Worm (Caenorhabditis elegans) whole organism, L2 larva: ENCODE results near the gene osm-7.

Source experiments
- C34F6.9 ChIP-seq: fragments of 150-350 bp; optimal IDR thresholded peaks from 2 replicates; lab custom pipeline; 2014; ENCODE audit warnings: missing biosample characterization, missing genetic modification characterization
- F13H6.1 ChIP-seq: sonication (generic microtip); optimal IDR thresholded peaks from 2 replicates; lab custom pipeline; 2016; ENCODE audit warnings: missing genetic modification characterization, missing compliant biosample characterization
- Y55F3AM.14 ChIP-seq: fragments of 200-800 bp; sonication (Bioruptor generic); optimal IDR thresholded peaks from 2 replicates; lab custom pipeline; 2018; ENCODE audit warnings: mild to moderate bottlenecking, missing genetic modification characterization, missing compliant biosample characterization
- ZK546.5 ChIP-seq: sonication (generic microtip); optimal IDR thresholded peaks from 2 replicates; lab custom pipeline; 2017; ENCODE audit warnings: missing biosample characterization, missing genetic modification characterization
- alr-1 ChIP-seq: fragments of 150-350 bp; optimal IDR thresholded peaks from 2 replicates; lab custom pipeline; 2014; ENCODE audit warnings: missing biosample characterization, missing genetic modification characterization
- ama-1 ChIP-seq: fragments of 150-350 bp; optimal IDR thresholded peaks from 2 replicates; lab custom pipeline; 2018; ENCODE audit warnings: inconsistent platforms
- blmp-1 ChIP-seq: sonication (generic microtip); optimal IDR thresholded peaks from 2 replicates; lab custom pipeline; 2017; ENCODE audit warnings: missing genetic modification characterization, mild to moderate bottlenecking, missing compliant biosample characterization, antibody characterized with exemption, moderate library complexity; ENCODE audit not compliant: insufficient read depth
- ceh-16 ChIP-seq: fragments of 150-350 bp; optimal IDR thresholded peaks from 2 replicates; lab custom pipeline; 2014; ENCODE audit warnings: missing biosample characterization, missing genetic modification characterization
- ceh-82 ChIP-seq: fragments of 150-350 bp; optimal IDR thresholded peaks from 2 replicates; lab custom pipeline; 2014; ENCODE audit warnings: missing biosample characterization, missing genetic modification characterization
- dmd-4 ChIP-seq: sonication (generic microtip); optimal IDR thresholded peaks from 2 replicates; lab custom pipeline; 2017; ENCODE audit warnings: missing biosample characterization, missing genetic modification characterization
- elt-1 ChIP-seq: fragments of 150-350 bp; optimal IDR thresholded peaks from 2 replicates; lab custom pipeline; 2014; ENCODE audit warnings: missing biosample characterization, missing genetic modification characterization
- fos-1 ChIP-seq: fragments of 150-350 bp; optimal IDR thresholded peaks from 2 replicates; lab custom pipeline; 2014; ENCODE audit warnings: missing biosample characterization, missing genetic modification characterization
- gmeb-1 ChIP-seq: fragments of 150-350 bp; optimal IDR thresholded peaks from 2 replicates; lab custom pipeline; 2014; ENCODE audit warnings: missing biosample characterization, missing genetic modification characterization
- lin-11 ChIP-seq: fragments of 150-350 bp; sonication (generic microtip); optimal IDR thresholded peaks from 2 replicates; lab custom pipeline; 2014; ENCODE audit warnings: missing biosample characterization, missing genetic modification characterization, inconsistent platforms, mixed read lengths
- lin-13 ChIP-seq: fragments of 150-350 bp; optimal IDR thresholded peaks from 2 replicates; lab custom pipeline; 2014; ENCODE audit warnings: missing biosample characterization, missing genetic modification reagents, missing genetic modification characterization
- lin-39 ChIP-seq: fragments of 150-350 bp; optimal IDR thresholded peaks from 2 replicates; lab custom pipeline; 2014; ENCODE audit warnings: missing biosample characterization, missing genetic modification reagents, missing genetic modification characterization
- lsy-2 ChIP-seq, 2 experiments: fragments of 150-350 bp in 1 of 2; sonication (generic microtip) in 1 of 2; optimal IDR thresholded peaks; 2 replicates each; lab custom pipeline; 2014 to 2017; ENCODE audit warnings: missing biosample characterization in 2 of 2, missing genetic modification characterization in 2 of 2
- mab-5 ChIP-seq: fragments of 150-350 bp; optimal IDR thresholded peaks from 2 replicates; lab custom pipeline; 2014; ENCODE audit warnings: missing biosample characterization, missing genetic modification characterization
- mbf-1 ChIP-seq: sonication (generic microtip); optimal IDR thresholded peaks from 2 replicates; lab custom pipeline; 2017; ENCODE audit warnings: missing biosample characterization, missing genetic modification characterization
- mdl-1 ChIP-seq, 2 experiments: fragments of 150-350 bp in 1 of 2; sonication (generic microtip) in 1 of 2; optimal IDR thresholded peaks; 2 replicates each; lab custom pipeline; 2017; ENCODE audit warnings: missing biosample characterization in 2 of 2, missing genetic modification characterization in 2 of 2
- nhr-11 ChIP-seq: fragments of 150-350 bp; optimal IDR thresholded peaks from 2 replicates; lab custom pipeline; 2014; ENCODE audit warnings: missing biosample characterization, missing genetic modification characterization
- nhr-12 ChIP-seq: fragments of 150-350 bp; optimal IDR thresholded peaks from 2 replicates; lab custom pipeline; 2014; ENCODE audit warnings: missing biosample characterization, missing genetic modification characterization
- nhr-129 ChIP-seq: fragments of 150-350 bp; optimal IDR thresholded peaks from 2 replicates; lab custom pipeline; 2014; ENCODE audit warnings: missing biosample characterization, missing genetic modification characterization
- nhr-23 ChIP-seq: fragments of 150-350 bp; optimal IDR thresholded peaks from 2 replicates; lab custom pipeline; 2014; ENCODE audit warnings: missing biosample characterization, missing genetic modification reagents, missing genetic modification characterization
- nhr-237 ChIP-seq: fragments of 150-350 bp; optimal IDR thresholded peaks from 2 replicates; lab custom pipeline; 2014; ENCODE audit warnings: missing biosample characterization, missing genetic modification characterization
- nhr-25 ChIP-seq: fragments of 150-350 bp; sonication (generic microtip); optimal IDR thresholded peaks from 3 replicates; lab custom pipeline; 2014; ENCODE audit warnings: missing biosample characterization, missing genetic modification characterization
- nhr-77 ChIP-seq: fragments of 150-350 bp; optimal IDR thresholded peaks from 2 replicates; lab custom pipeline; 2014; ENCODE audit warnings: missing biosample characterization, missing genetic modification characterization
- peb-1 ChIP-seq: fragments of 150-350 bp; optimal IDR thresholded peaks from 2 replicates; lab custom pipeline; 2014; ENCODE audit warnings: missing biosample characterization, missing genetic modification characterization
- skn-1 ChIP-seq: sonication (generic microtip); optimal IDR thresholded peaks from 2 replicates; lab custom pipeline; 2017; ENCODE audit warnings: missing biosample characterization, missing genetic modification characterization
- sma-9 ChIP-seq, 2 experiments: fragments of 150-350 bp in 1 of 2; sonication (generic microtip) in 1 of 2; optimal IDR thresholded peaks; 2 replicates each; lab custom pipeline; 2014 to 2016; ENCODE audit warnings: missing genetic modification characterization in 2 of 2, mild to moderate bottlenecking in 1 of 2, missing biosample characterization in 1 of 2, missing compliant biosample characterization in 1 of 2, missing genetic modification reagents in 1 of 2, moderate library complexity in 1 of 2
- snpc-4 ChIP-seq: fragments of 150-350 bp; optimal IDR thresholded peaks from 2 replicates; lab custom pipeline; 2014; ENCODE audit warnings: missing biosample characterization, missing genetic modification characterization
- unc-39 ChIP-seq: fragments of 150-350 bp; optimal IDR thresholded peaks from 2 replicates; lab custom pipeline; 2014; ENCODE audit warnings: missing biosample characterization, missing genetic modification characterization
- unc-62 ChIP-seq: fragments of 150-350 bp; optimal IDR thresholded peaks from 2 replicates; lab custom pipeline; 2014; ENCODE audit warnings: missing biosample characterization, missing genetic modification reagents, missing genetic modification characterization
- zag-1 ChIP-seq: fragments of 150-350 bp; optimal IDR thresholded peaks from 2 replicates; lab custom pipeline; 2014; ENCODE audit warnings: missing biosample characterization, missing genetic modification characterization
- ztf-1 ChIP-seq: fragments of 200-800 bp; sonication (Bioruptor generic); conservative IDR thresholded peaks from 2 replicates; pipeline ENCODE4 v1.3.6; 2022; ENCODE audit warnings: missing genetic modification characterization, missing compliant biosample characterization
- ztf-11 ChIP-seq: sonication (generic microtip); optimal IDR thresholded peaks from 2 replicates; lab custom pipeline; 2017; ENCODE audit warnings: missing biosample characterization, missing genetic modification characterization
- ztf-4 ChIP-seq: fragments of 150-350 bp; optimal IDR thresholded peaks from 2 replicates; lab custom pipeline; 2014; ENCODE audit warnings: missing biosample characterization, missing genetic modification characterization

The osm-7 gene

ce11 chrIII:13614206-13614605 lies 38.2 kb downstream of the osm-7 start:
- TF ChIP-seq mab-5 (tag; lab: Kevin White, UChicago): no peak
- TF ChIP-seq nhr-23: no peak
- TF ChIP-seq ceh-16 (tag; lab: Kevin White, UChicago): no peak
- TF ChIP-seq alr-1 (tag; lab: Kevin White, UChicago): no peak
- TF ChIP-seq Y55F3AM.14 (GFP tag; lab: Kevin White, UChicago): no peak
- no peak for TF ChIP-seq fos-1 (tag; lab: Kevin White, UChicago)
- no peak for TF ChIP-seq mbf-1 (tag; lab: Kevin White, UChicago)
- TF ChIP-seq nhr-77 (tag; lab: Kevin White, UChicago): no peak
- no peak for TF ChIP-seq lin-13 (GFP tag; lab: Kevin White, UChicago)
- TF ChIP-seq ama-1 (lab: Kevin White, UChicago): no peak
- TF ChIP-seq lin-39 (tag; lab: Kevin White, UChicago): no peak
- TF ChIP-seq ztf-11: no peak
- TF ChIP-seq peb-1 (tag; lab: Kevin White, UChicago): no peak

- TF ChIP-seq lin-11 (tag; lab: Kevin White, UChicago): no peak
- TF ChIP-seq ztf-4 (tag; lab: Kevin White, UChicago): no peak
- no peak for TF ChIP-seq nhr-11
- TF ChIP-seq ceh-82 (tag; lab: Kevin White, UChicago): no peak
- no peak for TF ChIP-seq ztf-11
- no peak for TF ChIP-seq unc-39 (tag; lab: Kevin White, UChicago)
- TF ChIP-seq fos-1 (tag; lab: Kevin White, UChicago): no peak
- no peak for TF ChIP-seq ztf-1
- no peak for TF ChIP-seq dmd-4
Observed at ce11 chrIII:13614751-13615150, 38.8 kb downstream of the osm-7 start.

- TF ChIP-seq snpc-4 (tag; lab: Kevin White, UChicago) (no peak), nhr-25 (tag; lab: Kevin White, UChicago) (no peak), fos-1 (tag; lab: Kevin White, UChicago) (no peak), blmp-1 (tag; lab: Kevin White, UChicago) (no peak), peb-1 (tag; lab: Kevin White, UChicago) (no peak), elt-1 (tag; lab: Kevin White, UChicago) (no peak), gmeb-1 (tag; lab: Kevin White, UChicago) (no peak), nhr-12 (tag; lab: Kevin White, UChicago) (no peak)
Observed at ce11 chrIII:13615530-13615929, 39.5 kb downstream of the osm-7 start.

- TF ChIP-seq nhr-129 (tag; lab: Kevin White, UChicago) (peak; percentile 67), blmp-1 (tag; lab: Kevin White, UChicago) (no peak), sma-9 (GFP tag; optimal IDR thresholded peaks at IDR 0.05; lab: Kevin White, UChicago) (peak; percentile 43), sma-9 (tag; optimal IDR thresholded peaks at IDR 0.05; lab: Kevin White, UChicago) (no peak), skn-1 (tag; lab: Kevin White, UChicago) (no peak), lin-11 (tag; lab: Kevin White, UChicago) (no peak), lsy-2 (tag; optimal IDR thresholded peaks at IDR 0.05; lab: Kevin White, UChicago) (peak in 1 of 2 experiments; percentile 3), unc-62 (GFP tag; lab: Kevin White, UChicago) (no peak), nhr-23 (no peak), F13H6.1 (tag; lab: Kevin White, UChicago) (peak; percentile 67)
Observed at ce11 chrIII:13616793-13617192, 40.8 kb downstream of the osm-7 start, which contains the start of gene T12D8.9. T12D8.9 (plus strand) TSS chrIII:13617104.

- TF ChIP-seq nhr-11 (no peak), peb-1 (tag; lab: Kevin White, UChicago) (no peak), nhr-77 (tag; lab: Kevin White, UChicago) (no peak), nhr-237 (tag; lab: Kevin White, UChicago) (no peak), Y55F3AM.14 (GFP tag; lab: Kevin White, UChicago) (no peak), lin-13 (GFP tag; lab: Kevin White, UChicago) (no peak), mdl-1 (tag; optimal IDR thresholded peaks at IDR 0.05; lab: Kevin White, UChicago) (no peak), ceh-16 (tag; lab: Kevin White, UChicago) (no peak), zag-1 (tag; lab: Kevin White, UChicago) (no peak), lin-39 (tag; lab: Kevin White, UChicago) (no peak), F13H6.1 (tag; lab: Kevin White, UChicago) (no peak), C34F6.9 (no peak), snpc-4 (tag; lab: Kevin White, UChicago) (no peak), nhr-129 (tag; lab: Kevin White, UChicago) (no peak), mab-5 (tag; lab: Kevin White, UChicago) (no peak), nhr-23 (no peak), ZK546.5 (no peak)
Observed at ce11 chrIII:13621012-13621411, 45.0 kb downstream of the osm-7 start.
